Worm (Caenorhabditis elegans): ENCODE results near the gene col-125.

DNA sequence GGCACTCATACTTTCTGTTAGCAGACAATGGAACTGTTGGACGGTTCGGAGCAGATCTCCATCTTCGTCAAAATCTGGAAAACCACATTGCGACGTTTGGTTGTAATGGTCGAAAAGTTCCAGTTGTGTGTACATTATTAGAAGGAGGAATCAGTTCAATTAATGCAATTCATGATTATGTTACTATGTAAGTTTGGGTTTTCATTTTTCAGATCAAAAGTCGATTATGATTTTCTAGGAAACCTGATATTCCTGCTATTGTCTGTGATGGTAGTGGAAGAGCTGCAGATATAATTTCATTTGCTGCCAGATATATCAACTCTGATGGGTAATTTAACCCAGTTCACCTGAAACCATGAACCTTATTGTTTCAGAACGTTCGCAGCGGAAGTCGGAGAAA is 50.7 kb downstream of the col-125 start:
- TF ChIP-seq hlh-30 (tag; optimal IDR thresholded peaks at IDR 0.05; ENCODE audit: insufficient read depth) (no peak), unc-62 (GFP tag; optimal IDR thresholded peaks at IDR 0.05 in 1 of 2) (peak in 1 of 2 experiments; percentile 90), unc-62 (tag; optimal IDR thresholded peaks at IDR 0.05) (no peak), nhr-6 (tag; optimal IDR thresholded peaks at IDR 0.05) (no peak), hif-1 (tag; optimal IDR thresholded peaks at IDR 0.05) (no peak), sdz-12 (GFP tag; optimal IDR thresholded peaks at IDR 0.05) (no peak), nhr-10 (tag; optimal IDR thresholded peaks at IDR 0.05) (no peak), nhr-28 (tag; optimal IDR thresholded peaks at IDR 0.05) (no peak)

Data from whole organism, L4 larva.